Worm (Caenorhabditis elegans): ENCODE data around the gene pid-1.

DNA sequence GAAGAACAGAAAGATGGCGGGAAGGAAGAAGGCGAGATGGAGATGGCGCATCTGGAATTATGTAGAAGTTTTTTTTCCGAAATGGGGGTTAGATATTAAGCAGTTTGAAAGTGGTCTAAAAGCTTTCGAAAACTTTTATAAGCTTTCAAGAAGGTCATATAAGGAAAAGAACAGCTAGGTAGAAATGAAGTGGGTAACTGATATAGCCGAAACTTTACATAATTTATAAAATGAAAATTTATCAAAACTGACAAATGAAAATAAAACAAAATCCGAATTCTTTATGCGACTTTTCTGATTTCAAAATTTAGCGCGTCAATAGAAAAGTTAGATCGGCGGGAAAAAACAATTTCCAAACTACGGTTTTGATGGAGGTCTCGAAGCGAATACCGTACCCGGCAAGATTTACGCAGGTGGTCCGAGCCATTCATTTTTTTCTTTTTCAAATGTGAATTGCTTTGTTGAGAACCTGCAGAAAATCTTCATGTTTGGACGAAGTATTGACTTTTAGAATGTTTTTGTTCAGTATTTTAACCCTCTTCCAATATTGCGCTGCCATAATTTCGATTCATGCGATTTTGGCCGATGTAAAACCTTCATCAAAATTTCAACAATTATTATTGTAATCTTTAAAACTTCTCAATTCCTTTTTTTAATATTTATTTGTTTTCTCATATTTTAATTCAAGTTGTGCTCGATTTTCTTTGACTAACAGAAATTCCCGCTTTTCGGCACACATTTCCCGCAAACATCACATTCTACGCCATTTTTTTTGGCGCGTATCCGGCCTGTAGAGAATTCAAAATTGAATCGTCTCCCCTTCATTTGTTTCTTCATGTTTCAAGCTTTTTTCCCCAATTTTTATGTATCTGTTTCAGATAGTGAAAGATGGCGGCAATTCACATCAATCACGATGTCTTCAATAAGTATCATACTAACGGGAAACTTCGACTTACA, 26.4 kb downstream of the pid-1 start, which contains the start of the genes F18A1.7 and rpa-1:
- no peak for TF ChIP-seq eyg-1 (tag; optimal IDR thresholded peaks at IDR 0.05)
- no peak for TF ChIP-seq ceh-9 (tag; optimal IDR thresholded peaks at IDR 0.05)
- no peak for TF ChIP-seq fkh-10 (GFP tag; optimal IDR thresholded peaks at IDR 0.05)
- no peak for TF ChIP-seq pha-4 (tag; optimal IDR thresholded peaks at IDR 0.05)
- no peak for TF ChIP-seq Y22D7AL.16 (tag; optimal IDR thresholded peaks at IDR 0.05)
